Worm (Caenorhabditis elegans): Measurements from ENCODE around the gene Y42A5A.5.

The Y42A5A.5 gene

DNA sequence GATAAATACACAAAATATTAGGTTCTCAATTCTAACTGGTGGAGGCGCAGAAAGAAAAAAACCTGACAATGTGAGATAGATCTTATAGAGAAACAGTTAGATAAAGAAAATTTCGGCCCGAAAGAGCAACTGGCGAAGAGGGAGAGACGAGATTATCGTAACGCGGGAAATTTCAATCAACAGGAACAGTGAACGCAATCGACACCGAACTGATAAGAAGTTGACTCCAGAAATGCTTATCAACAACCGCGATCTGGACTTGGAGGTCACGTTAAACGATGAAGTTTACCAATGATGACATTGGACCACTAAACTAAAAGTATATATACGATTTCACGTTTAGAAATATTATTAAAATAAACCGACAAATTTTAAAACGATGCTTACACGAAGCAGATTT is 33.1 kb downstream of the Y42A5A.5 start:
- TF ChIP-seq T22C8.4 (GFP tag; IDR thresholded peaks at IDR 0.05) (no peak), ztf-29 (GFP tag; IDR thresholded peaks at IDR 0.05) (no peak), tab-1 (GFP tag; IDR thresholded peaks at IDR 0.05) (no peak), ref-1 (GFP tag; conservative IDR thresholded peaks at IDR 0.05) (no peak), flt-1 (GFP tag; IDR thresholded peaks at IDR 0.05) (no peak), med-1 (GFP tag; optimal IDR thresholded peaks at IDR 0.05; ENCODE audit: insufficient read depth) (no peak), ztf-23 (GFP tag; IDR thresholded peaks at IDR 0.05) (no peak), klf-2 (GFP tag; conservative IDR thresholded peaks at IDR 0.05) (no peak), cog-1 (tag; optimal IDR thresholded peaks at IDR 0.05) (no peak)

DNA sequence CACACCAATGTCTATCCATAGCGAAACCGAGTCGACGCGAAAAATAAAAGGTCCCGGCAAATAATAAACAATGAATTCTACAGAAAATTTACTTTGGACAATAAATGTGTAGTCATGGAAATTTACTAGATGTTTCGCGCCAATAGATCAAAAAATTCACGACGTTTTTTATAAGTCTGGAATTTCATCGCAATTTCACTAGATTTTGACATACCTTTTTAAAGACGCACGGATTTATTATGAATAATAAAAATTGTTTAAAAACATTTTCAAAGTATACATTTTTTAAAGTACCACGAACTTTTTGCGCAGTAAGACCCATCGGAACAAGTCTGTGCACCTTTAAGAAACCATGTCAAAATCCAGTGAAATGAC is 33.5 kb downstream of the Y42A5A.5 start:
- no peak for TF ChIP-seq cog-1 (tag; optimal IDR thresholded peaks at IDR 0.05)
- TF ChIP-seq tab-1 (GFP tag; IDR thresholded peaks at IDR 0.05), result no peak
- no peak for TF ChIP-seq ref-1 (GFP tag; conservative IDR thresholded peaks at IDR 0.05)
- TF ChIP-seq klf-2 (GFP tag; conservative IDR thresholded peaks at IDR 0.05), result no peak
- TF ChIP-seq flt-1 (GFP tag; IDR thresholded peaks at IDR 0.05), result no peak
- TF ChIP-seq med-1 (GFP tag; optimal IDR thresholded peaks at IDR 0.05; ENCODE audit: insufficient read depth), result no peak
- TF ChIP-seq T22C8.4 (GFP tag; IDR thresholded peaks at IDR 0.05), result no peak
- no peak for TF ChIP-seq ztf-29 (GFP tag; IDR thresholded peaks at IDR 0.05)

DNA sequence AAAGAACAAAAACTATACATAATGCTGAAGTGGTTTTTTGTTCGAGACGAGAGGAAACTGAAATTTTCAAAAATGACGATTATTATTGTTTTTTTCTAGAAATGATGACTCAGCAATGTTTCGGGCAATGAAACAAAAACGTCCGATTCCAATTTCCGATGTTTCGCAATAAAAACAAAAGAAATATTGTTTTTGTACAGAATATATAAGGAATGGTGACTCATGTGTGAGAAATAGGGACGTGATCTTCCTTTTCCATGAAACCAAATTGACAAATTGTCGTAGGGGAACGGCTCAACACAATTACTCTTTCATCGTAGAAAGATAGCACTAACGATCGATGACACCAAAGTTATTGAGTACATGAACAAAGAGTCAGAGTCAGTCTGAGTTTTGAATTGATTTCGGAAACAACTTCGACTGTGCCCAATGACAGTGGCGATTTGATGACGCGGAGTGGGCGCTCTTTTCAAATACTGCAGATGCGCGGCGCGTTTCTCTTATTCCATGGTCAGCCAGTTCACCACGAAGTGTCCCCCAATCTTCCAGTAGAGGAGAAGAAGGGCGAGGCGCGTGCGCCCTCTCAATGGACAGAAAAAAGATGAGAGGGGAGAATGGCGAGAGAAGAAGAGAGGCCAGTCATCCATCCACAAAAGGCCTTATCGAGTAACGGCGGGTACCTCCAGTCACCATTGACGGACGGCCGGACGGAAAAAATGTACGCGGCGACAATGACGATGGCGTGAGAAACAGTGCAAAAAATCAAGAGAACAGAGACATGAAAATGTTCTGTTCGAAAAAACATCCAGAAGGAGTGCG is 34.1 kb downstream of the Y42A5A.5 start:
- TF ChIP-seq ztf-23 (GFP tag; IDR thresholded peaks at IDR 0.05) (no peak), med-1 (GFP tag; optimal IDR thresholded peaks at IDR 0.05; ENCODE audit: insufficient read depth) (no peak), flt-1 (GFP tag; IDR thresholded peaks at IDR 0.05) (peak; percentile 48; the same call in 1 of the 2 replicates), ref-1 (GFP tag; conservative IDR thresholded peaks at IDR 0.05) (no peak), ztf-29 (GFP tag; IDR thresholded peaks at IDR 0.05) (no peak)

DNA sequence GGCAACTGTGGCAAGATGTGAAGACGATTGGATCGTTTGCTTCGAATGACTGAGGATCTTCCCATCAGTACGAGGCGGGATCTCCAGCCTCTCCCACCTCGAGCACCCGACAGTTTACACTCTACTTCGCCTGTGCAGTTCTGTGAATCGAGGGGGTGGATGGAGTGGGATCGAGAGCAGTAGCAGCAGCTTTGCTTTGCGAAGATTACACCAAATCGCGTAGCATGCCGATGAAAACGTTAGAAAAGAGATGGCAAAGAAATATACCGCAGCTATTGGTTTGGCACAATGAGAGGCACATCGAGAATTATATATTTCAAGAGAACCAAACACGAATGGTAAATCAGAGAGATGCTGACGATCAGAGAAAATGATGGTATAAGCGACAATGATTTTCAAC is 35.1 kb downstream of the Y42A5A.5 start, which contains the start of gene act-3:
TSS of gene act-3 (minus strand) at position 51 of the 400 bp plus-strand sequence.
- peak; percentile 35 for TF ChIP-seq cog-1 (tag; optimal IDR thresholded peaks at IDR 0.05)
- no peak for TF ChIP-seq tab-1 (GFP tag; IDR thresholded peaks at IDR 0.05)

DNA sequence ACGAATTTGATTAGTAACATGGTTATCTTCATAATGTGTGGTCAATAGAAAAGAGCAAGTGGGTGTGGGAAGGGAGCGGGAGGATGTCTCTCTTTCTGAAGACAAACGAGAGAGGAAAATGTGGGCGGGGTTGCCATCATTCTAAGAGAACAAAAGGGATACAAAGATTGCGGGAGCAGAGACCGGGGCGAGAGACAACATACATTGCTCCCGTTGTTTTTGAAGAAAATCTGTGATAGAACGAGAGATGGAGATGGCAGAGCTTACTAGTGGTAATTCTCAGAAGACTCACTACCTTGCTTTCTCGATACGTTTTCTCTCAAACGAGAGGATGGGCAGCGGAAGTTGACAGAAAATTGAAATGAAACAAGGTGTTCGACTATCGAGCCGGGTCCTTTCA is 36.2 kb downstream of the Y42A5A.5 start:
- no peak for TF ChIP-seq flt-1 (GFP tag; IDR thresholded peaks at IDR 0.05)
- TF ChIP-seq ref-1 (GFP tag; conservative IDR thresholded peaks at IDR 0.05), result no peak
- TF ChIP-seq med-1 (GFP tag; optimal IDR thresholded peaks at IDR 0.05; ENCODE audit: insufficient read depth), result no peak
- no peak for TF ChIP-seq ztf-23 (GFP tag; IDR thresholded peaks at IDR 0.05)
- TF ChIP-seq tab-1 (GFP tag; IDR thresholded peaks at IDR 0.05), result no peak
- no peak for TF ChIP-seq ztf-29 (GFP tag; IDR thresholded peaks at IDR 0.05)
- no peak for TF ChIP-seq cog-1 (tag; optimal IDR thresholded peaks at IDR 0.05)
- TF ChIP-seq klf-2 (GFP tag; conservative IDR thresholded peaks at IDR 0.05), result no peak
- TF ChIP-seq T22C8.4 (GFP tag; IDR thresholded peaks at IDR 0.05), result no peak

DNA sequence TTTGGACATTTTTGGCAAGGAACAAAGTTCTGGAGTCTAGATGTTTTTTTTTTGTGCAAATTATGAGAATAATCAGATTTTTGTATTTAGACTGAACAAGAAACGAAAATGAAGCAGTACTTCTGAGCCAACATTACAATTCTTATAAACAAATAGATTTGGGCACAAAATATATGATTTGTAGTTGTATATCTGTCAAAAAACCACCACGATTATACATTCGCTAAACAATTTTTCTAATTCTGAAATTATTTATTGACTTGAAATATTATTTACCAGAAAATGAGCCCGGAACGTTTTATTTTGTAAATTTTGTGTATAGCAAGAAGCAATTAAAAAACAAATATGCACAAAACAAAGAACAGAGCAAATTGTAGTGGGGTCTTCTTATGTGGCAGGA is 38.1 kb downstream of the Y42A5A.5 start:
- TF ChIP-seq med-1 (GFP tag; optimal IDR thresholded peaks at IDR 0.05; ENCODE audit: insufficient read depth) (no peak), flt-1 (GFP tag; IDR thresholded peaks at IDR 0.05) (no peak), ztf-29 (GFP tag; IDR thresholded peaks at IDR 0.05) (no peak), ztf-23 (GFP tag; IDR thresholded peaks at IDR 0.05) (no peak), ref-1 (GFP tag; conservative IDR thresholded peaks at IDR 0.05) (no peak), klf-2 (GFP tag; conservative IDR thresholded peaks at IDR 0.05) (no peak), T22C8.4 (GFP tag; IDR thresholded peaks at IDR 0.05) (no peak), tab-1 (GFP tag; IDR thresholded peaks at IDR 0.05) (no peak), cog-1 (tag; optimal IDR thresholded peaks at IDR 0.05) (no peak)

DNA sequence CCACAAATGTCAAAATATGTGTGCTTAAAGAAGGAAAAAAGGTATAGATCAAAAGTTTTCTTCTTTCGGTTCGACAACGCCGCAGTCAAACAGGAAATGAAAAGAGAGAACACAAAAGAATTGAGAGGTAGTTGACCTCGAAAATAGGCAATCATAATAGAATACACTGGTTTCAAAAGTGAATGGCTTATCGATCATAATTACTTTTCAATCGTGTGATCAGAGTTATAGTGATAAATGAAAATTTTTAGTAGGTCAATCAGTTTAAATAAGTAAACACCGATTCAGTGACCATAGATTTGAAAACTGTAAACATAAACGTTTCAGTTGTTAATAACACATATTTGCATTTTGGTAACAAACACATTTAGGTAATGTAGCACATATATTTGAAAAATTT is 39.2 kb downstream of the Y42A5A.5 start:
- no peak for TF ChIP-seq ztf-29 (GFP tag; IDR thresholded peaks at IDR 0.05)
- no peak for TF ChIP-seq tab-1 (GFP tag; IDR thresholded peaks at IDR 0.05)
- no peak for TF ChIP-seq klf-2 (GFP tag; conservative IDR thresholded peaks at IDR 0.05)
- TF ChIP-seq med-1 (GFP tag; optimal IDR thresholded peaks at IDR 0.05; ENCODE audit: insufficient read depth), result no peak
- no peak for TF ChIP-seq ztf-23 (GFP tag; IDR thresholded peaks at IDR 0.05)
- TF ChIP-seq cog-1 (tag; optimal IDR thresholded peaks at IDR 0.05), result no peak
- no peak for TF ChIP-seq ref-1 (GFP tag; conservative IDR thresholded peaks at IDR 0.05)
- no peak for TF ChIP-seq flt-1 (GFP tag; IDR thresholded peaks at IDR 0.05)
- no peak for TF ChIP-seq T22C8.4 (GFP tag; IDR thresholded peaks at IDR 0.05)

DNA sequence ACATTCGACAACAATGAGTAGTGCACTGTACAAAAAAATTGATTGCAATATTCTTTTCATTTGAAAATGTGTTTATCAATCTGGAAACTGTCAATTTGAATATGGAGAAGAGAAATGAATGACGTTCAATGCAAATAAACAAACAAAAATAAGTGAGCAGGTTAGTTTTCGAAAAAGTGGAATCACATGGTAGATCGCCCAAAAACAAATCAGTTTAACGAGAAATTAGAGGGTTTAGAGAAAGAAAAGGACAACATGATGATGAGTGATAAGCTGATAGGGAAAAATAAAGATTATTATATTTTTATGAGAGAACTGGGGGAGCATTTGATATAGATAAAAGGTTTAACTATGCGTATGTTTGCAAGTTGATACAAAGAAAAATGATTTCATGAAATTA is 40.3 kb downstream of the Y42A5A.5 start, which contains the start of gene T04C12.8:
TSS of gene T04C12.8 (minus strand) at position 82 of the 400 bp plus-strand sequence.
- TF ChIP-seq T22C8.4 (GFP tag; IDR thresholded peaks at IDR 0.05) (no peak), cog-1 (tag; optimal IDR thresholded peaks at IDR 0.05) (no peak), ztf-23 (GFP tag; IDR thresholded peaks at IDR 0.05) (no peak), tab-1 (GFP tag; IDR thresholded peaks at IDR 0.05) (no peak), klf-2 (GFP tag; conservative IDR thresholded peaks at IDR 0.05) (no peak), ref-1 (GFP tag; conservative IDR thresholded peaks at IDR 0.05) (no peak), ztf-29 (GFP tag; IDR thresholded peaks at IDR 0.05) (no peak), med-1 (GFP tag; optimal IDR thresholded peaks at IDR 0.05; ENCODE audit: insufficient read depth) (no peak), flt-1 (GFP tag; IDR thresholded peaks at IDR 0.05) (no peak)

DNA sequence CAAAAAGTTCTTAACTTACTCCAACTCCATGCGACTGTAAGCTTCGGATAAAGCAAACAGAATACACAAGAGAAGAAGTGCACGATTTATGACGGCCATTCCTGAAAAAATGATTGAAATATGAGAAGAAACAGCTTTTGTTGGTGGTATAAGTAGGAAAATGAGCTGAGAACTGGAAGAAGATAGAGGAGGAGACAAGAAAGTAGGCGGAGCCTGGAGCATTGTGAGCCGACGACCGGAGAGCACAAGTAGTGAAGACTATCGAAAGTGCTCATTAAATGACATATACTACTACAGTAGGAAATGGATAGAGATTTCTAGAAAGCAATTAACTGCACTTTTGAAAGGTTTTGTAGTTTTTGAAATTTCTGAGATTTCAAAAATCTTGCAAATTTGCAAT is 44.0 kb downstream of the Y42A5A.5 start, which contains the start of gene nlp-80:
TSS of gene nlp-80 (minus strand) at position 101 of the 400 bp plus-strand sequence.
- TF ChIP-seq flt-1 (GFP tag; IDR thresholded peaks at IDR 0.05), result no peak
- TF ChIP-seq ref-1 (GFP tag; conservative IDR thresholded peaks at IDR 0.05), result no peak
- no peak for TF ChIP-seq cog-1 (tag; optimal IDR thresholded peaks at IDR 0.05)
- TF ChIP-seq tab-1 (GFP tag; IDR thresholded peaks at IDR 0.05), result no peak

DNA sequence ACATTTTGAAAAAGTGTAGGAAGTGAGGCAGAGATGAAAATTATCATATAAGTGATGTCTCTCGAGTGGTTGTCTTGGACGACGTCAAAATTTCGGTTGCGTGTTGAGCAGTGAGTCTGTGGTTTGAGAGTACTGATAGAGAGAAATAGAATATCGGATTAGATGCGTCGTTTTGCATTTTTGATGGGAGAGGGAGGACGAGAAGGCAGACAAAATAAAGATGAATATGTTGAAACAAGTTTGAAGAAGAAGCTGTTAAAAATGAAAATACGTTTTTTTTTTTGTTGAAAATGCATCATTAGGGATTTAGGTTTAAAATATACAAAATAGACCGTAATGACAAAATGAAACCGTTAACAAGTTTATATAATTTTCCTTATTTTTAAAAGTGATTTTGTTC is 46.4 kb downstream of the Y42A5A.5 start, which contains the start of gene T04C12.9:
TSS of gene T04C12.9 (minus strand) at position 101 of the 400 bp plus-strand sequence.
- TF ChIP-seq ztf-29 (GFP tag; IDR thresholded peaks at IDR 0.05) (no peak), ref-1 (GFP tag; conservative IDR thresholded peaks at IDR 0.05) (no peak), klf-2 (GFP tag; conservative IDR thresholded peaks at IDR 0.05) (no peak), T22C8.4 (GFP tag; IDR thresholded peaks at IDR 0.05) (no peak), cog-1 (tag; optimal IDR thresholded peaks at IDR 0.05) (no peak), ztf-23 (GFP tag; IDR thresholded peaks at IDR 0.05) (no peak), flt-1 (GFP tag; IDR thresholded peaks at IDR 0.05) (no peak), tab-1 (GFP tag; IDR thresholded peaks at IDR 0.05) (no peak), med-1 (GFP tag; optimal IDR thresholded peaks at IDR 0.05; ENCODE audit: insufficient read depth) (no peak)
